Fruit fly (Drosophila melanogaster) whole organism, embryonic: ENCODE results near the gene Tango9.
A peak's percentile ranks its signal among the peaks of the same experiment; 100 is the strongest.

Experiments used
- Aef1 ChIP-seq: fragments of 200-800 bp; sonication (Bioruptor generic); IDR thresholded peaks from 3 replicates; pipeline ENCODE4 v1.3.6; 2022; ENCODE audit warnings: missing biosample characterization, missing genetic modification characterization
- B-H2 ChIP-seq: fragments of 200-800 bp; sonication (Bioruptor generic); optimal IDR thresholded peaks from 2 replicates; lab custom pipeline; 2018; ENCODE audit warnings: missing biosample characterization, mild to moderate bottlenecking, missing genetic modification characterization
- CG10267 ChIP-seq: fragments of 200-800 bp; sonication (Bioruptor generic); optimal IDR thresholded peaks from 2 replicates; lab custom pipeline; 2018; ENCODE audit warnings: missing biosample characterization, mild to moderate bottlenecking, missing genetic modification characterization, moderate library complexity
- CG10462 ChIP-seq: fragments of 200-800 bp; sonication (Bioruptor generic); optimal IDR thresholded peaks from 2 replicates; lab custom pipeline; 2016; ENCODE audit warnings: missing biosample characterization, missing genetic modification characterization
- CG11695 ChIP-seq: fragments of 200-800 bp; sonication (Bioruptor generic); IDR thresholded peaks from 3 replicates; pipeline ENCODE4 v1.3.6; 2022; ENCODE audit warnings: missing biosample characterization, missing genetic modification characterization
- CG13123 ChIP-seq: fragments of 200-800 bp; sonication (Bioruptor generic); optimal IDR thresholded peaks from 2 replicates; lab custom pipeline; 2016; ENCODE audit warnings: missing biosample characterization, missing genetic modification characterization
- CG13287 ChIP-seq: fragments of 200-800 bp; sonication (Bioruptor generic); IDR thresholded peaks from 2 replicates; pipeline ENCODE4 v1.3.6; 2022; ENCODE audit warnings: missing biosample characterization, missing genetic modification characterization; ENCODE audit not compliant: partially characterized antibody
- CG14965 ChIP-seq: fragments of 200-800 bp; sonication (Bioruptor generic); optimal IDR thresholded peaks from 2 replicates; lab custom pipeline; 2016; ENCODE audit warnings: missing biosample characterization, missing genetic modification characterization, borderline replicate concordance
- CG15073 ChIP-seq: fragments of 200-800 bp; sonication (Bioruptor generic); optimal IDR thresholded peaks from 2 replicates; lab custom pipeline; 2016; ENCODE audit warnings: missing biosample characterization, missing genetic modification characterization
- CG17186 ChIP-seq: fragments of 200-800 bp; sonication (Bioruptor generic); optimal IDR thresholded peaks from 3 replicates; lab custom pipeline; 2017; ENCODE audit warnings: missing biosample characterization, missing genetic modification reagents, missing genetic modification characterization
- CG2120 ChIP-seq: fragments of 200-800 bp; sonication (Bioruptor generic); optimal IDR thresholded peaks from 3 replicates; lab custom pipeline; 2016; ENCODE audit warnings: missing biosample characterization, missing genetic modification characterization
- CG2889 ChIP-seq: fragments of 200-800 bp; sonication (Bioruptor generic); IDR thresholded peaks from 3 replicates; pipeline ENCODE4 v1.3.6; 2022; ENCODE audit warnings: missing biosample characterization, missing genetic modification characterization
- CG31365 ChIP-seq: fragments of 200-800 bp; sonication (Bioruptor generic); optimal IDR thresholded peaks from 2 replicates; lab custom pipeline; 2018; ENCODE audit warnings: missing biosample characterization, mild to moderate bottlenecking, missing genetic modification characterization
- CG33557 ChIP-seq: fragments of 200-800 bp; sonication (Bioruptor generic); optimal IDR thresholded peaks from 2 replicates; lab custom pipeline; 2019; ENCODE audit warnings: missing biosample characterization, mild to moderate bottlenecking, missing genetic modification characterization, moderate library complexity
- CG3995 ChIP-seq: fragments of 200-800 bp; sonication (Bioruptor generic); optimal IDR thresholded peaks from 3 replicates; lab custom pipeline; 2016; ENCODE audit warnings: missing biosample characterization, missing genetic modification characterization
- CG5953 ChIP-seq: fragments of 200-800 bp; sonication (Bioruptor generic); IDR thresholded peaks from 2 replicates; pipeline ENCODE4 v1.3.6; 2022; ENCODE audit warnings: missing biosample characterization, missing genetic modification characterization
- CG7372 ChIP-seq: fragments of 200-800 bp; sonication (Bioruptor generic); IDR thresholded peaks from 2 replicates; pipeline ENCODE4 v1.3.6; 2022; ENCODE audit warnings: missing biosample characterization, missing genetic modification characterization
- CG7928 ChIP-seq: fragments of 200-800 bp; sonication (Bioruptor generic); optimal IDR thresholded peaks from 2 replicates; lab custom pipeline; 2017; ENCODE audit warnings: missing biosample characterization, mild to moderate bottlenecking, missing genetic modification characterization
- CG8765 ChIP-seq: fragments of 200-800 bp; sonication (Bioruptor generic); IDR thresholded peaks from 2 replicates; pipeline ENCODE4 v1.3.6; 2022; ENCODE audit warnings: missing biosample characterization, missing genetic modification characterization
- CrebB ChIP-seq: fragments of 200-800 bp; sonication (Bioruptor generic); optimal IDR thresholded peaks from 3 replicates; lab custom pipeline; 2018; ENCODE audit warnings: missing biosample characterization, mild to moderate bottlenecking, missing genetic modification characterization
- Dad ChIP-seq: fragments of 200-800 bp; sonication (Bioruptor generic); optimal IDR thresholded peaks from 3 replicates; lab custom pipeline; 2016; ENCODE audit warnings: missing biosample characterization, missing genetic modification characterization
- H15 ChIP-seq: fragments of 200-800 bp; sonication (Bioruptor generic); IDR thresholded peaks from 3 replicates; pipeline ENCODE4 v1.3.6; 2022; ENCODE audit warnings: missing biosample characterization, missing genetic modification characterization
- NFAT ChIP-seq: fragments of 200-800 bp; sonication (Bioruptor generic); IDR thresholded peaks from 2 replicates; pipeline ENCODE4 v1.3.6; 2022; ENCODE audit warnings: missing biosample characterization, missing genetic modification characterization
- Nf-YB ChIP-seq: fragments of 200-800 bp; sonication (Bioruptor generic); optimal IDR thresholded peaks from 3 replicates; lab custom pipeline; 2019; ENCODE audit warnings: missing biosample characterization, mild to moderate bottlenecking, missing genetic modification characterization, moderate library complexity
- Oli ChIP-seq: fragments of 200-800 bp; sonication (Bioruptor generic); optimal IDR thresholded peaks from 2 replicates; lab custom pipeline; 2018; ENCODE audit warnings: missing biosample characterization, mild to moderate bottlenecking, missing genetic modification characterization, moderate library complexity
- Pdp1 ChIP-seq, 2 experiments: fragments of 200-800 bp; sonication (Bioruptor generic); optimal IDR thresholded peaks; 3 replicates each; lab custom pipeline; 2016; ENCODE audit warnings: missing biosample characterization in 2 of 2, missing genetic modification characterization in 2 of 2, mild to moderate bottlenecking in 1 of 2, moderate library complexity in 1 of 2
- Rx ChIP-seq: fragments of 200-800 bp; sonication (Bioruptor generic); IDR thresholded peaks from 2 replicates; pipeline ENCODE4 v1.3.6; 2022; ENCODE audit warnings: missing biosample characterization, missing genetic modification characterization
- Sox102F ChIP-seq: fragments of 200-800 bp; sonication (Bioruptor generic); optimal IDR thresholded peaks from 2 replicates; lab custom pipeline; 2018; ENCODE audit warnings: missing biosample characterization, mild to moderate bottlenecking, missing genetic modification characterization, moderate library complexity
- Taf1 ChIP-seq: fragments of 200-800 bp; sonication (Bioruptor generic); IDR thresholded peaks from 2 replicates; pipeline ENCODE4 v1.3.6; 2022; ENCODE audit warnings: missing biosample characterization, missing genetic modification characterization
- Tbp ChIP-seq: fragments of >200 bp; optimal IDR thresholded peaks from 2 replicates; lab custom pipeline; 2018; ENCODE audit warnings: missing biosample characterization, missing genetic modification characterization
- Xrp1 ChIP-seq: fragments of 200-800 bp; sonication (Bioruptor generic); IDR thresholded peaks from 2 replicates; pipeline ENCODE4 v1.3.6; 2022; ENCODE audit warnings: missing biosample characterization, missing genetic modification characterization
- al ChIP-seq: fragments of 200-800 bp; sonication (Bioruptor generic); IDR thresholded peaks from 2 replicates; pipeline ENCODE4 v1.3.6; 2022; ENCODE audit warnings: missing biosample characterization, missing genetic modification characterization
- ato ChIP-seq: fragments of 200-800 bp; sonication (Bioruptor generic); IDR thresholded peaks from 2 replicates; pipeline ENCODE4 v1.3.6; 2022; ENCODE audit warnings: missing biosample characterization, missing genetic modification characterization; ENCODE audit not compliant: partially characterized antibody
- br ChIP-seq: fragments of >200 bp; optimal IDR thresholded peaks from 2 replicates; lab custom pipeline; 2017
- cas ChIP-seq: fragments of 200-800 bp; sonication (Bioruptor generic); IDR thresholded peaks from 2 replicates; pipeline ENCODE4 v1.3.6; 2022; ENCODE audit warnings: missing biosample characterization, missing genetic modification characterization
- chinmo ChIP-seq: fragments of 200-800 bp; sonication (Bioruptor generic); IDR thresholded peaks from 4 replicates; pipeline ENCODE4 v1.3.6; 2022; ENCODE audit warnings: missing biosample characterization, missing genetic modification characterization; ENCODE audit not compliant: partially characterized antibody
- dati ChIP-seq: fragments of 200-800 bp; sonication (Bioruptor generic); IDR thresholded peaks from 2 replicates; pipeline ENCODE4 v1.3.6; 2022; ENCODE audit warnings: missing biosample characterization, missing genetic modification characterization
- dimm ChIP-seq: fragments of 200-800 bp; sonication (Bioruptor generic); IDR thresholded peaks from 2 replicates; pipeline ENCODE4 v1.3.6; 2022; ENCODE audit warnings: missing biosample characterization, missing genetic modification characterization
- exex ChIP-seq: fragments of 200-800 bp; sonication (Bioruptor generic); optimal IDR thresholded peaks from 4 replicates; lab custom pipeline; 2018; ENCODE audit warnings: missing biosample characterization, mild to moderate bottlenecking, missing genetic modification characterization, moderate library complexity
- h ChIP-seq: fragments of >200 bp; optimal IDR thresholded peaks from 2 replicates; lab custom pipeline; 2017
- hb ChIP-seq: fragments of 200-800 bp; sonication (Bioruptor generic); IDR thresholded peaks from 3 replicates; pipeline ENCODE4 v1.3.6; 2022; ENCODE audit warnings: missing biosample characterization, missing genetic modification characterization; ENCODE audit not compliant: partially characterized antibody
- lilli ChIP-seq: fragments of 200-800 bp; sonication (Bioruptor generic); optimal IDR thresholded peaks from 3 replicates; lab custom pipeline; 2016; ENCODE audit warnings: missing biosample characterization, missing genetic modification characterization
- lmd ChIP-seq: fragments of 200-800 bp; sonication (Bioruptor generic); IDR thresholded peaks from 2 replicates; pipeline ENCODE4 v1.3.6; 2022; ENCODE audit warnings: missing biosample characterization, missing genetic modification characterization
- lov ChIP-seq, 2 experiments: fragments of 200-800 bp in 1 of 2; fragments of >200 bp in 1 of 2; sonication (Bioruptor generic) in 1 of 2; IDR thresholded peaks in 1 of 2; optimal IDR thresholded peaks in 1 of 2; 2 replicates in 1 of 2; 3 replicates in 1 of 2; pipeline versions ENCODE4 v1.3.6 to Lab custom; 2017 to 2022; ENCODE audit warnings: missing biosample characterization in 1 of 2, missing genetic modification characterization in 1 of 2
- luna ChIP-seq: fragments of 200-800 bp; sonication (Bioruptor generic); optimal IDR thresholded peaks from 2 replicates; lab custom pipeline; 2016; ENCODE audit warnings: missing biosample characterization, missing genetic modification characterization
- nerfin-1 ChIP-seq: fragments of 200-800 bp; sonication (Bioruptor generic); optimal IDR thresholded peaks from 3 replicates; lab custom pipeline; 2019; ENCODE audit warnings: missing biosample characterization, mild to moderate bottlenecking, missing genetic modification characterization, moderate library complexity
- oc ChIP-seq: fragments of 200-800 bp; sonication (Bioruptor generic); optimal IDR thresholded peaks from 2 replicates; lab custom pipeline; 2018; ENCODE audit warnings: missing biosample characterization, mild to moderate bottlenecking, missing genetic modification characterization, moderate library complexity
- otp ChIP-seq: fragments of 200-800 bp; sonication (Bioruptor generic); IDR thresholded peaks from 3 replicates; pipeline ENCODE4, ENCODE4 v1.3.6; 2022; ENCODE audit warnings: missing biosample characterization, missing genetic modification characterization
- pnt ChIP-seq: fragments of 200-800 bp; sonication (Bioruptor generic); optimal IDR thresholded peaks from 3 replicates; lab custom pipeline; 2016; ENCODE audit warnings: missing biosample characterization, missing genetic modification characterization
- ro ChIP-seq: fragments of 200-800 bp; sonication (Bioruptor generic); IDR thresholded peaks from 2 replicates; pipeline ENCODE4 v1.3.6; 2022; ENCODE audit warnings: missing biosample characterization, missing genetic modification characterization

Tango9 gene

DNA sequence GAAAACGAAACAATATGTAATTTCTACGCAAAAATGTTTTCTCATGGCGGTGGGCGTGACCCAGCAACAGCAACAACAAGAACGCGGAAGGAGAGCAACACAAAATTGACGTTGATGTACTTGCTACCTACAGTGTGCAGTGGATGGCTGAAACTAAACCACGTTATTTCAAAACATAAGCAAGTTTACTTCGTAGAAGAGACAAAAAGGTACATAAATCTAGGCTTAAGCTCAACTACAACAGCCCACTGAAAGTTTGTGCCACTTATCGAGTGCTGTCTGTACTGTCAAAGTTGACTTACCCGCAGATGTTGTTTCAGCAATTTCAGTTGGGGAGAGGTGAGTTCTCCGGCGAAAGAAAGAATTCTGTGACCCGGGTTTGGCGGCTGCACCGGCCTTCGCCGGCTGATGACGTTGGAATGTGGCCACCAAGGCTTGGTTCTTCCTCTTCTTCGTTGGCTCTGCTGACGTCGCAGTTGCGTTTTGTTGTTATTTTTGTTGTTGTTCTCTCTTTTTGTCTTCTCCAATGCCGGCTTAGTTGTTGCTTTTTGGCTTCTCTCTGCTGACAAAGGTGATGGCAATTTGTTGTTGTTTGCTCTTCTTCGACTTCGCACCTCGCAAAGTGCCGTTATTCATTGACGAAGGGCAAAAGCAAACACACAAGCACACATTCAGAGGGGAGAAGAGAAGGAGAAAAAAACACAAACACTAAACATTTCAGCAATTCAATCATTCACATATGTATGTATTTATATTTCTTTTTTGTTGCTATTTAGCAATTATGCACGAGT is 27.4 kb downstream of the Tango9 start (continued):
- TF ChIP-seq lov (optimal IDR thresholded peaks at IDR 0.05; lab: Kevin White, UChicago) (no peak), lov (GFP tag; IDR thresholded peaks at IDR 0.05; lab: Robert Waterston, UW) (no peak), Tbp (GFP tag; lab: Kevin White, UChicago) (no peak), CG33557 (GFP tag; lab: Kevin White, UChicago) (no peak), CG13287 (GFP tag; lab: Robert Waterston, UW) (no peak), chinmo (GFP tag; lab: Robert Waterston, UW) (0 out of 4 replicates have a peak, but pooled peaks have one; percentile 56), Nf-YB (GFP tag; lab: Kevin White, UChicago) (no peak), hb (no peak), Xrp1 (no peak; the same call in 1 of the 2 replicates), NFAT (GFP tag; lab: Robert Waterston, UW) (no peak), luna (GFP tag; lab: Kevin White, UChicago) (no peak), Dad (GFP tag; lab: Kevin White, UChicago) (no peak), dati (GFP tag; lab: Robert Waterston, UW) (no peak), Sox102F (peak; percentile 3), CG15073 (GFP tag; lab: Kevin White, UChicago) (no peak), oc (tag; lab: Kevin White, UChicago) (no peak), CG7372 (GFP tag; lab: Robert Waterston, UW) (no peak), dimm (GFP tag; lab: Robert Waterston, UW) (no peak), Taf1 (GFP tag; lab: Robert Waterston, UW) (no peak), CG13123 (no peak), lmd (GFP tag; lab: Robert Waterston, UW) (peak; percentile 56), B-H2 (GFP tag; lab: Kevin White, UChicago) (no peak), cas (no peak), CG7928 (GFP tag; lab: Kevin White, UChicago) (no peak), CrebB (no peak), Pdp1 (GFP tag; optimal IDR thresholded peaks at IDR 0.05; lab: Kevin White, UChicago) (no peak), CG11695 (GFP tag; lab: Robert Waterston, UW) (no peak), lilli (peak; percentile 32), nerfin-1 (tag; lab: Kevin White, UChicago) (no peak), Rx (GFP tag; lab: Robert Waterston, UW) (0 out of 2 replicates have a peak, but pooled peaks have one; percentile 19), CG8765 (GFP tag; lab: Robert Waterston, UW) (no peak), exex (no peak), br (lab: Kevin White, UChicago) (no peak), otp (no peak), Aef1 (GFP tag; lab: Robert Waterston, UW) (peak; percentile 33; the same call in 2 of the 3 replicates), h (no peak), CG10267 (tag; lab: Kevin White, UChicago) (no peak), CG31365 (no peak), Oli (tag; lab: Kevin White, UChicago) (peak; percentile 18), CG2889 (GFP tag; lab: Robert Waterston, UW) (no peak), CG5953 (GFP tag; lab: Robert Waterston, UW) (no peak), CG14965 (GFP tag; lab: Kevin White, UChicago) (no peak), ato (GFP tag; lab: Robert Waterston, UW) (no peak), CG2120 (GFP tag; lab: Kevin White, UChicago) (no peak), CG17186 (GFP tag; lab: Kevin White, UChicago) (no peak), al (GFP tag; lab: Robert Waterston, UW) (peak; percentile 29; the same call in 1 of the 2 replicates), CG10462 (GFP tag; lab: Kevin White, UChicago) (no peak), ro (GFP tag; lab: Robert Waterston, UW) (no peak), H15 (GFP tag; lab: Robert Waterston, UW) (no peak), pnt (GFP tag; lab: Kevin White, UChicago) (no peak), CG3995 (GFP tag; lab: Kevin White, UChicago) (no peak)
